Fruit fly (Drosophila melanogaster) whole organism, wandering third instar larva: ENCODE measurements around the gene CG6865.

Source experiments
- dl ChIP-seq, 2 experiments: fragments of 175-275, 200-275 bp in 1 of 2; fragments of 200-275 bp in 1 of 2; sonication (Bioruptor generic); optimal IDR thresholded peaks; lab custom pipeline; 2018; ENCODE audit warnings: mild to moderate bottlenecking in 2 of 2, missing biosample characterization in 2 of 2, missing genetic modification characterization in 2 of 2, moderate library complexity in 2 of 2; ENCODE audit not compliant: partially characterized antibody in 2 of 2, insufficient read depth in 1 of 2
- dsf ChIP-seq: sonication (Bioruptor generic); optimal IDR thresholded peaks from 2 replicates; lab custom pipeline; 2016; ENCODE audit warnings: missing biosample characterization, missing genetic modification characterization, borderline replicate concordance
- sage ChIP-seq: fragments of 200-800 bp; sonication (Bioruptor generic); optimal IDR thresholded peaks from 2 replicates; lab custom pipeline; 2016; ENCODE audit warnings: missing biosample characterization, mild to moderate bottlenecking, missing genetic modification characterization

DNA sequence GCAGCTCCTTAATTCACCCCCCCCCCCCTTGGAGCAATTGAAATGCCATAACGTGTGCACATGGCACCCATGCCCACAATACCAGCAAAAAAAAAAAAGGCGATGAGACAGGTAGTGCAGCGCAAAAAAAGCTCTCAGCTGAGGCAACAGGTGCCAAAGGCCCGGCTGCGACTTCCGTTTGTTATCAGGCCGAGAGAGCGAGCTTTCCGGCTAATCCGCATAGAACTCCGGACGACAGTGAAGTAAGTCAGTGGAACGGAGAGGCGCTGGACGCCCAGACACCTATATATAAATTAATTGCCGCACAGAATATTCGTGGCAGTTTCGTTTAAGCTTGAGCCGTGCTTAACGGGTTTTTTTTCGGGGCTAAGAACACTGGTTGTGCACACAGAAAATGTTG is at the start of gene CG6865:
- no peak for TF ChIP-seq dsf (GFP tag; lab: Kevin White, UChicago)
- no peak for TF ChIP-seq sage
- TF ChIP-seq dl (GFP tag; optimal IDR thresholded peaks at IDR 0.05; lab: Kevin White, UChicago; ENCODE audit: insufficient read depth in 1 of 2, partially characterized antibody in 2 of 2), result no peak
